Worm (Caenorhabditis elegans): Measurements from ENCODE around the gene C25D7.5.

The C25D7.5 gene

DNA sequence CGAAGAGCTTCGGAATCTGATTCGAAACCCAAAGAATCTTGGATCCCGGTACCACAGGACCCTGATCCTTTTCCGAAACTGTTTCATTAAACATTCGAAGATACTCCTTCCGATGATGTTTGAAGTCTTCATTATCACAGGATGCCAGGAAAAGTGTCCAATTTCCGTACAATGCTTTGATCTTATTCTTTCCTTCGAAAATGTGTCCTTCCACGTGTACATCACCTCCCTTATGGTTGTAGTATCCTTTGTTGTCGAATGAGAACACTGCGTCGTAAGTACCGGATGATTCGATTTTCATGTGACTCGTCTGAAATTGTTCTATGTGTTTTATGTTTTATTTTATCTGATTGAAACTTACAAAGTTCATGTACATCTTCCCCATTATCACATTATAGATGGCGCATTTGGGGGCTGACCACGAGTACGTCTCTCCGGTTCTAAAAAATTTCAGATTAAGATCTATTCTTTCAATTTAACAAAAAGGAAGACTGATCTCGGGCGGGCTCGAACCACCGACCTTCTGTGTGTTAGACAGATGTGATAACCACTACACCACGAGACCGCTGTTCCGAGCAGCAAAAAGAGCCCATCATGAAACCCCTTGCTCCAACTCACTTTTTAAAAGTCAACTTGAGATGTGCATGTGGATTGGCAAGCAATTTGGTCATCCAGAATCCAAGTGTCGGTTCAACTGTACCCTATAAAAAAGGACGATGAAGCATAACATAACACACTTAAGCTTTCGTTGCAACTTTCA is 39.7 kb upstream of the C25D7.5 start:
- TF ChIP-seq rcor-1 (GFP tag; IDR thresholded peaks at IDR 0.05) (no peak), ekl-4 (GFP tag; IDR thresholded peaks at IDR 0.05) (no peak), ceh-91 (GFP tag; IDR thresholded peaks at IDR 0.05) (no peak), dox-1 (GFP tag; IDR thresholded peaks at IDR 0.05) (0 out of 2 replicates have a peak, but pooled peaks have one; percentile 29), tbp1 (GFP tag; optimal IDR thresholded peaks at IDR 0.05) (peak; percentile 88), egrh-3 (GFP tag; IDR thresholded peaks at IDR 0.05) (no peak), snpc-1.1 (tag; optimal IDR thresholded peaks at IDR 0.05; ENCODE audit: insufficient read depth) (no peak), lin-26 (GFP tag; IDR thresholded peaks at IDR 0.05) (peak; percentile 61; the same call in 1 of the 2 replicates), C06A6.2 (GFP tag; conservative IDR thresholded peaks at IDR 0.05) (no peak), Y53F4B.3 (GFP tag; IDR thresholded peaks at IDR 0.05) (0 out of 2 replicates have a peak, but pooled peaks have one; percentile 40), hmg-1.2 (GFP tag; IDR thresholded peaks at IDR 0.05) (peak; percentile 46), rpc-1 (optimal IDR thresholded peaks at IDR 0.05) (peak; percentile 53), rpc-1 (tag; optimal IDR thresholded peaks at IDR 0.05) (peak; percentile 70), madf-6 (GFP tag; IDR thresholded peaks at IDR 0.05) (0 out of 2 replicates have a peak, but pooled peaks have one; percentile 34), snpc-3.4 (tag; optimal IDR thresholded peaks at IDR 0.05) (no peak), pha-4 (tag; optimal IDR thresholded peaks at IDR 0.05) (no peak), him-1 (tag; optimal IDR thresholded peaks at IDR 0.05) (peak; percentile 65), snpc-4 (GFP tag; optimal IDR thresholded peaks at IDR 0.05) (no peak), snpc-4 (tag; optimal IDR thresholded peaks at IDR 0.05) (peak in 1 of 4 experiments; percentile 59), B0336.3 (GFP tag; IDR thresholded peaks at IDR 0.05) (0 out of 2 replicates have a peak, but pooled peaks have one; percentile 38), cebp-1 (GFP tag; IDR thresholded peaks at IDR 0.05) (no peak), cebp-1 (tag; optimal IDR thresholded peaks at IDR 0.05) (peak; percentile 13), Y79H2A.3 (GFP tag; conservative IDR thresholded peaks at IDR 0.05) (0 out of 2 replicates have a peak, but pooled peaks have one; percentile 31), lsl-1 (GFP tag; optimal IDR thresholded peaks at IDR 0.05) (peak; percentile 17), ceh-100 (GFP tag; IDR thresholded peaks at IDR 0.05) (peak; percentile 45), nhr-80 (tag; optimal IDR thresholded peaks at IDR 0.05) (peak; percentile 9), F39B2.1 (GFP tag; IDR thresholded peaks at IDR 0.05) (no peak), pbrm-1 (GFP tag; IDR thresholded peaks at IDR 0.05) (peak; percentile 45; the same call in 1 of the 2 replicates), D2030.7 (GFP tag; IDR thresholded peaks at IDR 0.05) (no peak), B0019.2 (GFP tag; conservative IDR thresholded peaks at IDR 0.05) (0 out of 2 replicates have a peak, but pooled peaks have one; percentile 6), T26A5.8 (tag; optimal IDR thresholded peaks at IDR 0.05) (no peak), egl-18 (GFP tag; IDR thresholded peaks at IDR 0.05) (no peak), B0261.1 (tag; optimal IDR thresholded peaks at IDR 0.05) (peak; percentile 76), sptf-2 (GFP tag; optimal IDR thresholded peaks at IDR 0.05) (no peak), mcd-1 (GFP tag; IDR thresholded peaks at IDR 0.05) (0 out of 2 replicates have a peak, but pooled peaks have one; percentile 34), nfyb-1 (GFP tag; IDR thresholded peaks at IDR 0.05) (0 out of 2 replicates have a peak, but pooled peaks have one; percentile 62), mes-4 (tag; optimal IDR thresholded peaks at IDR 0.05) (no peak), let-526 (GFP tag; IDR thresholded peaks at IDR 0.05) (no peak), snpc-1.3 (tag; optimal IDR thresholded peaks at IDR 0.05; ENCODE audit: insufficient read depth) (no peak), attf-5 (GFP tag; optimal IDR thresholded peaks at IDR 0.05) (no peak)

Measured in whole organism, young adult.